Fruit fly (Drosophila melanogaster): ENCODE results near the gene IFT57.

Gene IFT57

DNA sequence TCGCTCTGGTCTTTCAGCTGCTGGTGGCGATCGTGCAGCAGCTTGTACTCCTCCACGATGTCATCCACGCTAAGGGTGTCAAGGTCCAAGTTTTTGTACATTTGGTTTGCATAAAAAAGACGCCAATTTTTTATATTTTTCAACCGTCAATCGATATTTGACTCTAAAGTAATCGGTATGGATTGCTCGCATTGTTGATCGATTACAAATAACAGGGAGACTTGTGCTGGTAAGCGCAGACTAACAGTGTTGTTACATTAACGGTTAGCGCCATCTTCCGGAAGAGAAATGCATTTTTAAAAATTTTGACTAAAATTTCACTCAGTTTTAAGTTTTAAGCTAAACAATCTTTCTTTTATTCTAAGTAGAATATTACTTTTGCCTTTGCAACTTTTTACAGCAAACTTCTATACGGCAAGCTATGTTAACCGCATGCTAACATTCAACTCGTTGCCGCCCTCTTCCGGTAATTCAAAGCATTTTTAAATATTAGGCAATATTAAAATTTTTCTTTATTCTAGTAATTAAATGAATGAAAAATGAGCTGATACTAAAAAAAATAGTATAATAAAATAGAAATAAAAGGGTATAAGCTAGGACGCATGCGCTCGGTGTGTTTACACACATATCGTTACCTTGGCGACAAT, at the start of gene IFT57, which contains the start of gene Spindly (continued):
- TF ChIP-seq CG5953 (GFP tag; IDR thresholded peaks at IDR 0.05), result no peak
- no peak for TF ChIP-seq Hand (GFP tag; optimal IDR thresholded peaks at IDR 0.05)
- no peak for TF ChIP-seq pan (optimal IDR thresholded peaks at IDR 0.05)
- no peak for TF ChIP-seq pan (GFP tag; optimal IDR thresholded peaks at IDR 0.05 in 1 of 2, IDR thresholded peaks at IDR 0.05 in 1 of 2)
- TF ChIP-seq HLH3B (GFP tag; IDR thresholded peaks at IDR 0.05), result no peak
- no peak for TF ChIP-seq CG12299 (tag; optimal IDR thresholded peaks at IDR 0.05)
- TF ChIP-seq Myb (GFP tag; optimal IDR thresholded peaks at IDR 0.05), result peak; percentile 53
- TF ChIP-seq ttk (GFP tag; IDR thresholded peaks at IDR 0.05), result no peak
- TF ChIP-seq ewg (GFP tag; optimal IDR thresholded peaks at IDR 0.05), result peak; percentile 17
- no peak for TF ChIP-seq sc (optimal IDR thresholded peaks at IDR 0.05)
- no peak for TF ChIP-seq sc (GFP tag; optimal IDR thresholded peaks at IDR 0.05)
- TF ChIP-seq sqz (GFP tag; optimal IDR thresholded peaks at IDR 0.05), result peak; percentile 58
- TF ChIP-seq CG9437 (GFP tag; optimal IDR thresholded peaks at IDR 0.05), result no peak
- TF ChIP-seq ranshi (GFP tag; IDR thresholded peaks at IDR 0.05), result no peak
- no peak for TF ChIP-seq fd96Cb (tag; optimal IDR thresholded peaks at IDR 0.05)
- no peak for TF ChIP-seq CG6813 (GFP tag; optimal IDR thresholded peaks at IDR 0.05)
- TF ChIP-seq tin (GFP tag; optimal IDR thresholded peaks at IDR 0.05), result no peak
- no peak for TF ChIP-seq schlank (tag; optimal IDR thresholded peaks at IDR 0.05)
- no peak for TF ChIP-seq zen (tag; optimal IDR thresholded peaks at IDR 0.05)
- peak; percentile 9 for TF ChIP-seq CoRest (tag; optimal IDR thresholded peaks at IDR 0.05)
- TF ChIP-seq CG8924 (tag; optimal IDR thresholded peaks at IDR 0.05), result no peak
- peak; percentile 5 for TF ChIP-seq nmo (GFP tag; optimal IDR thresholded peaks at IDR 0.05)
- no peak for TF ChIP-seq p53 (GFP tag; optimal IDR thresholded peaks at IDR 0.05)
- peak; percentile 23; the same call in 1 of the 2 replicates for TF ChIP-seq CG32772 (GFP tag; IDR thresholded peaks at IDR 0.05)
- no peak for TF ChIP-seq gem (tag; optimal IDR thresholded peaks at IDR 0.05)
- TF ChIP-seq CG3726 (GFP tag; IDR thresholded peaks at IDR 0.05), result no peak
- TF ChIP-seq pita (GFP tag; optimal IDR thresholded peaks at IDR 0.05), result no peak
- no peak for TF ChIP-seq seq (GFP tag; IDR thresholded peaks at IDR 0.05)
- no peak for TF ChIP-seq CG9797 (GFP tag; optimal IDR thresholded peaks at IDR 0.05)
- TF ChIP-seq HLH4C (GFP tag; IDR thresholded peaks at IDR 0.05; ENCODE audit: partially characterized antibody), result peak; percentile 68
- TF ChIP-seq MTF-1 (GFP tag; optimal IDR thresholded peaks at IDR 0.05; ENCODE audit: borderline replicate concordance), result no peak
- no peak for TF ChIP-seq odd (GFP tag; optimal IDR thresholded peaks at IDR 0.05)
- TF ChIP-seq CG1792 (GFP tag; optimal IDR thresholded peaks at IDR 0.05), result no peak
- TF ChIP-seq MBD-R2 (GFP tag; IDR thresholded peaks at IDR 0.05), result peak; percentile 50
- peak; percentile 51; the same call in 2 of the 3 replicates for TF ChIP-seq zen2 (GFP tag; IDR thresholded peaks at IDR 0.05; ENCODE audit: partially characterized antibody)
- TF ChIP-seq chinmo (GFP tag; IDR thresholded peaks at IDR 0.05; ENCODE audit: partially characterized antibody), result peak; percentile 62; the same call in 1 of the 4 replicates
- TF ChIP-seq jumu (GFP tag; optimal IDR thresholded peaks at IDR 0.05), result no peak
- TF ChIP-seq nerfin-2 (GFP tag; IDR thresholded peaks at IDR 0.05; ENCODE audit: partially characterized antibody), result peak; percentile 63
- TF ChIP-seq ara (GFP tag; IDR thresholded peaks at IDR 0.05), result no peak
- peak; percentile 46; the same call in 1 of the 3 replicates for TF ChIP-seq Doc3 (GFP tag; IDR thresholded peaks at IDR 0.05; ENCODE audit: partially characterized antibody)
- no peak for TF ChIP-seq Ptx1 (GFP tag; IDR thresholded peaks at IDR 0.05)
- no peak for TF ChIP-seq cato (GFP tag; optimal IDR thresholded peaks at IDR 0.05; ENCODE audit: borderline replicate concordance)
- TF ChIP-seq Hr39 (optimal IDR thresholded peaks at IDR 0.05), result no peak
- no peak for TF ChIP-seq rib (GFP tag; IDR thresholded peaks at IDR 0.05)
- TF ChIP-seq hbn (GFP tag; IDR thresholded peaks at IDR 0.05; ENCODE audit: partially characterized antibody), result peak; percentile 35; the same call in 1 of the 2 replicates
- no peak for TF ChIP-seq croc (GFP tag; conservative IDR thresholded peaks at IDR 0.05)
- TF ChIP-seq emc (GFP tag; optimal IDR thresholded peaks at IDR 0.05), result no peak
- peak; percentile 99 for TF ChIP-seq CG17186 (GFP tag; optimal IDR thresholded peaks at IDR 0.05)
- no peak for TF ChIP-seq CG33557 (GFP tag; optimal IDR thresholded peaks at IDR 0.05)
- TF ChIP-seq Jarid2 (GFP tag; optimal IDR thresholded peaks at IDR 0.05), result no peak
